Worm (Caenorhabditis elegans) whole organism, L4 larva: ENCODE results near the gene srd-9.

Source experiments
- Y105C5A.15 ChIP-seq: fragments of 200-800 bp; sonication (Bioruptor generic); IDR thresholded peaks from 2 replicates; pipeline ENCODE4 v1.3.6; 2022; ENCODE audit warnings: missing genetic modification characterization, missing compliant biosample characterization
- Y75B8A.6 ChIP-seq: fragments of 200-800 bp; sonication (Bioruptor generic); IDR thresholded peaks from 2 replicates; pipeline ENCODE4 v1.3.6; 2022; ENCODE audit warnings: missing genetic modification reagents, missing genetic modification characterization, missing compliant biosample characterization
- ceh-28 ChIP-seq: fragments of 150-350 bp; optimal IDR thresholded peaks from 2 replicates; lab custom pipeline; 2014; ENCODE audit warnings: missing biosample characterization, missing genetic modification reagents, missing genetic modification characterization
- egl-27 ChIP-seq: sonication (generic microtip); optimal IDR thresholded peaks from 3 replicates; lab custom pipeline; 2017; ENCODE audit warnings: missing biosample characterization, missing genetic modification reagents, missing genetic modification characterization
- jun-1 ChIP-seq: fragments of 150-350 bp; optimal IDR thresholded peaks from 2 replicates; lab custom pipeline; 2014; ENCODE audit warnings: missing biosample characterization, missing genetic modification reagents, missing genetic modification characterization
- lin-38 ChIP-seq: fragments of 200-800 bp; sonication (Bioruptor generic); IDR thresholded peaks from 2 replicates; pipeline ENCODE4 v1.3.6; 2022; ENCODE audit warnings: missing genetic modification reagents, missing genetic modification characterization, missing compliant biosample characterization
- madf-5 ChIP-seq, 2 experiments: fragments of 200-800 bp; sonication (Bioruptor generic); IDR thresholded peaks; 2 replicates each; pipeline ENCODE4 v1.3.6; 2022; ENCODE audit warnings: missing compliant biosample characterization in 2 of 2, missing genetic modification characterization in 2 of 2
- mxl-2 ChIP-seq: fragments of 200-800 bp; sonication (Bioruptor generic); conservative IDR thresholded peaks from 2 replicates; pipeline ENCODE4 v1.3.6; 2022; ENCODE audit warnings: missing genetic modification reagents, missing genetic modification characterization, missing compliant biosample characterization
- nhr-237 ChIP-seq: sonication (generic microtip); optimal IDR thresholded peaks from 2 replicates; lab custom pipeline; 2017; ENCODE audit warnings: missing biosample characterization, missing genetic modification characterization
- pha-4 ChIP-seq, 2 experiments: fragments of 150-350 bp in 1 of 2; fragments of 200-800 bp in 1 of 2; sonication (Bioruptor generic) in 1 of 2; IDR thresholded peaks in 1 of 2; optimal IDR thresholded peaks in 1 of 2; 2 replicates each; pipeline versions ENCODE4 v1.3.6 to Lab custom; 2014 to 2022; ENCODE audit warnings: missing genetic modification characterization in 2 of 2, missing genetic modification reagents in 2 of 2, missing biosample characterization in 1 of 2, missing compliant biosample characterization in 1 of 2
- rbr-2 ChIP-seq: sonication (generic microtip); optimal IDR thresholded peaks from 2 replicates; lab custom pipeline; 2016; ENCODE audit warnings: missing genotype, missing genetic modification characterization, missing compliant biosample characterization
- sdz-12 ChIP-seq: fragments of 200-800 bp; sonication (Bioruptor generic); optimal IDR thresholded peaks from 2 replicates; lab custom pipeline; 2018; ENCODE audit warnings: mild to moderate bottlenecking, missing genetic modification characterization, missing compliant biosample characterization
- skn-1 ChIP-seq: fragments of 150-350 bp; optimal IDR thresholded peaks from 2 replicates; lab custom pipeline; 2014; ENCODE audit warnings: missing biosample characterization, missing genetic modification characterization
- snpc-4 ChIP-seq: fragments of 150-350 bp; optimal IDR thresholded peaks from 2 replicates; lab custom pipeline; 2014; ENCODE audit warnings: missing biosample characterization, missing genetic modification characterization

- TF ChIP-seq madf-5 (GFP tag; IDR thresholded peaks at IDR 0.05; lab: Robert Waterston, UW): no peak
- no peak for TF ChIP-seq sdz-12 (GFP tag; lab: Kevin White, UChicago)
- no peak for TF ChIP-seq pha-4 (GFP tag; IDR thresholded peaks at IDR 0.05; lab: Robert Waterston, UW)
- TF ChIP-seq pha-4 (tag; optimal IDR thresholded peaks at IDR 0.05; lab: Kevin White, UChicago): no peak
- TF ChIP-seq snpc-4 (tag; lab: Kevin White, UChicago): no peak
- TF ChIP-seq egl-27 (tag; lab: Kevin White, UChicago): no peak
- TF ChIP-seq nhr-237 (tag; lab: Kevin White, UChicago): no peak
- TF ChIP-seq mxl-2 (GFP tag; lab: Robert Waterston, UW): no peak
- TF ChIP-seq ceh-28 (tag; lab: Kevin White, UChicago): no peak
- TF ChIP-seq jun-1: no peak
- TF ChIP-seq skn-1 (tag; lab: Kevin White, UChicago): no peak
- TF ChIP-seq Y105C5A.15 (GFP tag; lab: Robert Waterston, UW): no peak
- no peak for TF ChIP-seq lin-38 (GFP tag; lab: Robert Waterston, UW)
- TF ChIP-seq rbr-2 (tag; lab: Kevin White, UChicago): no peak
- TF ChIP-seq Y75B8A.6 (GFP tag; lab: Robert Waterston, UW): no peak
These were observed 12.1 kb upstream of the srd-9 start, which contains the start of gene srg-27 for ce11 chrV:5339497-5339896.
